Worm (Caenorhabditis elegans) whole organism, L1 larva: ENCODE results near the gene taap-1.
A peak's percentile ranks its signal among the peaks of the same experiment; 100 is the strongest.

Experiments
- C16A3.4 ChIP-seq: fragments of 150-350 bp; optimal IDR thresholded peaks from 2 replicates; lab custom pipeline; 2014; ENCODE audit warnings: missing biosample characterization, missing genetic modification characterization
- ama-1 ChIP-seq: fragments of 150-350 bp; optimal IDR thresholded peaks from 2 replicates; lab custom pipeline; 2014
- blmp-1 ChIP-seq: fragments of 150-350 bp; optimal IDR thresholded peaks from 2 replicates; lab custom pipeline; 2014; ENCODE audit warnings: missing biosample characterization, missing genetic modification characterization
- ceh-63 ChIP-seq: fragments of 200-800 bp; sonication (Bioruptor generic); optimal IDR thresholded peaks from 2 replicates; lab custom pipeline; 2018; ENCODE audit warnings: mild to moderate bottlenecking, missing genetic modification characterization, missing compliant biosample characterization
- ceh-88 ChIP-seq: fragments of 200-800 bp; sonication (Bioruptor generic); IDR thresholded peaks from 2 replicates; pipeline ENCODE4 v1.3.6; 2022; ENCODE audit warnings: missing genetic modification characterization, missing compliant biosample characterization
- dpl-1 ChIP-seq, 3 experiments: fragments of 150-350 bp in 2 of 3; sonication (generic microtip) in 1 of 3; optimal IDR thresholded peaks; 2 replicates each; lab custom pipeline; 2014 to 2017; ENCODE audit warnings: missing biosample characterization in 3 of 3, missing genetic modification characterization in 3 of 3, missing genetic modification reagents in 3 of 3
- dsc-1 ChIP-seq: sonication (generic microtip); optimal IDR thresholded peaks from 2 replicates; lab custom pipeline; 2016; ENCODE audit warnings: mild to moderate bottlenecking, missing genetic modification characterization, missing compliant biosample characterization
- efl-1 ChIP-seq, 4 experiments: fragments of 150-350 bp; optimal IDR thresholded peaks in 3 of 4; peaks in 1 of 4; 1 replicate in 1 of 4; 2 replicates in 3 of 4; lab custom pipeline; 2014; ENCODE audit warnings: missing biosample characterization in 2 of 4, missing genetic modification characterization in 2 of 4, missing genetic modification reagents in 2 of 4
- efl-3 ChIP-seq: fragments of 200-800 bp; sonication (Bioruptor generic); optimal IDR thresholded peaks from 2 replicates; lab custom pipeline; 2018; ENCODE audit warnings: mild to moderate bottlenecking, missing genetic modification characterization, missing compliant biosample characterization
- egl-13 ChIP-seq: sonication (generic microtip); optimal IDR thresholded peaks from 2 replicates; lab custom pipeline; 2016; ENCODE audit warnings: missing genotype, missing genetic modification reagents, missing genetic modification characterization, missing compliant biosample characterization
- elt-3 ChIP-seq, 6 experiments: fragments of 150-350 bp in 1 of 6; sonication (generic microtip); optimal IDR thresholded peaks; 2 replicates each; lab custom pipeline; 2017 to 2018; ENCODE audit warnings: missing biosample characterization in 6 of 6, missing genetic modification characterization in 6 of 6, inconsistent platforms in 1 of 6
- fkh-4 ChIP-seq: sonication (generic microtip); optimal IDR thresholded peaks from 2 replicates; lab custom pipeline; 2016; ENCODE audit warnings: missing compliant biosample characterization, missing genetic modification characterization, borderline replicate concordance
- fkh-8 ChIP-seq: sonication (generic microtip); optimal IDR thresholded peaks from 2 replicates; lab custom pipeline; 2016; ENCODE audit warnings: mild to moderate bottlenecking, missing genetic modification characterization, missing compliant biosample characterization
- grh-1 ChIP-seq: fragments of 200-800 bp; sonication (Bioruptor generic); IDR thresholded peaks from 2 replicates; pipeline ENCODE4 v1.3.6; 2022; ENCODE audit warnings: missing genetic modification reagents, missing genetic modification characterization, missing compliant biosample characterization
- hlh-17 ChIP-seq: fragments of 200-800 bp; sonication (Bioruptor generic); optimal IDR thresholded peaks from 2 replicates; lab custom pipeline; 2018; ENCODE audit warnings: missing genetic modification characterization, mild to moderate bottlenecking, missing compliant biosample characterization, moderate library complexity, borderline replicate concordance
- isw-1 ChIP-seq: fragments of 200-800 bp; sonication (Bioruptor generic); IDR thresholded peaks from 2 replicates; pipeline ENCODE4 v1.3.6; 2022; ENCODE audit warnings: missing genetic modification characterization, missing compliant biosample characterization
- lin-14 ChIP-seq: fragments of 200-800 bp; sonication (Bioruptor generic); optimal IDR thresholded peaks from 2 replicates; lab custom pipeline; 2018; ENCODE audit warnings: mild to moderate bottlenecking, missing genetic modification characterization, moderate library complexity, missing compliant biosample characterization
- lin-39 ChIP-seq: fragments of 150-350 bp; optimal IDR thresholded peaks from 2 replicates; lab custom pipeline; 2014; ENCODE audit warnings: missing biosample characterization, missing genetic modification reagents, missing genetic modification characterization
- lsy-2 ChIP-seq, 2 experiments: fragments of 150-350 bp; optimal IDR thresholded peaks; 2 replicates each; lab custom pipeline; 2014; ENCODE audit warnings: missing biosample characterization in 2 of 2, missing genetic modification characterization in 2 of 2
- mep-1 ChIP-seq: fragments of 150-350 bp; optimal IDR thresholded peaks from 2 replicates; lab custom pipeline; 2014; ENCODE audit warnings: missing biosample characterization, missing genetic modification characterization
- nhr-19 ChIP-seq: fragments of 200-800 bp; sonication (Bioruptor generic); conservative IDR thresholded peaks from 2 replicates; pipeline ENCODE4 v1.3.6; 2022; ENCODE audit warnings: missing genetic modification characterization, missing compliant biosample characterization
- nhr-20 ChIP-seq: sonication (generic microtip); optimal IDR thresholded peaks from 2 replicates; lab custom pipeline; 2016; ENCODE audit warnings: mild to moderate bottlenecking, missing genetic modification characterization, missing compliant biosample characterization
- nhr-237 ChIP-seq: fragments of 150-350 bp; optimal IDR thresholded peaks from 2 replicates; lab custom pipeline; 2014; ENCODE audit warnings: missing biosample characterization, missing genetic modification characterization
- nhr-28 ChIP-seq: fragments of 150-350 bp; optimal IDR thresholded peaks from 2 replicates; lab custom pipeline; 2014; ENCODE audit warnings: missing biosample characterization, missing genetic modification characterization
- nhr-71 ChIP-seq: sonication (generic microtip); optimal IDR thresholded peaks from 2 replicates; lab custom pipeline; 2016; ENCODE audit warnings: mild to moderate bottlenecking, missing genetic modification characterization, moderate library complexity, missing compliant biosample characterization
- nhr-76 ChIP-seq: sonication (generic microtip); optimal IDR thresholded peaks from 2 replicates; lab custom pipeline; 2017; ENCODE audit warnings: missing biosample characterization, missing genetic modification characterization
- pag-3 ChIP-seq: sonication (generic microtip); optimal IDR thresholded peaks from 2 replicates; lab custom pipeline; 2017; ENCODE audit warnings: missing genetic modification characterization, mild to moderate bottlenecking, missing compliant biosample characterization, antibody characterized with exemption, borderline replicate concordance; ENCODE audit not compliant: insufficient read depth
- pax-3 ChIP-seq: fragments of 200-800 bp; sonication (Bioruptor generic); optimal IDR thresholded peaks from 2 replicates; lab custom pipeline; 2018; ENCODE audit warnings: mild to moderate bottlenecking, missing genetic modification characterization, moderate library complexity, missing compliant biosample characterization
- rnt-1 ChIP-seq: sonication (generic microtip); optimal IDR thresholded peaks from 2 replicates; lab custom pipeline; 2016; ENCODE audit warnings: mild to moderate bottlenecking, missing genetic modification characterization, moderate library complexity, missing compliant biosample characterization
- skn-1 ChIP-seq: fragments of 150-350 bp; optimal IDR thresholded peaks from 2 replicates; lab custom pipeline; 2014; ENCODE audit warnings: missing biosample characterization, missing genetic modification characterization
- snu-23 ChIP-seq: sonication (generic microtip); optimal IDR thresholded peaks from 2 replicates; lab custom pipeline; 2016; ENCODE audit warnings: missing genetic modification characterization, missing compliant biosample characterization
- unc-130 ChIP-seq: fragments of 150-350 bp; optimal IDR thresholded peaks from 2 replicates; lab custom pipeline; 2017; ENCODE audit warnings: missing biosample characterization, missing genetic modification characterization, inconsistent platforms
- unc-62 ChIP-seq: fragments of 150-350 bp; optimal IDR thresholded peaks from 2 replicates; lab custom pipeline; 2014; ENCODE audit warnings: missing biosample characterization, missing genetic modification reagents, missing genetic modification characterization
- unc-86 ChIP-seq: sonication (generic microtip); optimal IDR thresholded peaks from 2 replicates; lab custom pipeline; 2016; ENCODE audit warnings: missing genetic modification characterization, missing compliant biosample characterization
- zip-4 ChIP-seq: fragments of 200-800 bp; sonication (Bioruptor generic); optimal IDR thresholded peaks from 2 replicates; lab custom pipeline; 2018; ENCODE audit warnings: mild to moderate bottlenecking, missing genetic modification characterization, moderate library complexity, missing compliant biosample characterization
- ztf-11 ChIP-seq, 2 experiments: sonication (generic microtip); optimal IDR thresholded peaks; 2 replicates each; lab custom pipeline; 2016 to 2017; ENCODE audit warnings: missing genetic modification characterization in 2 of 2, missing biosample characterization in 1 of 2, missing compliant biosample characterization in 1 of 2
- ztf-4 ChIP-seq: fragments of 150-350 bp; optimal IDR thresholded peaks from 2 replicates; lab custom pipeline; 2014; ENCODE audit warnings: missing biosample characterization, missing genetic modification characterization

Gene taap-1

ce11 chrII:8481731-8482253, 1.9 kb downstream of the taap-1 start, which contains the start of gene M05D6.5:
M05D6.5 (minus strand) TSS chrII:8482203.
- TF ChIP-seq hlh-17 (GFP tag; lab: Kevin White, UChicago) (no peak), ztf-4 (tag; lab: Kevin White, UChicago) (peak; percentile 52)

- TF ChIP-seq dsc-1 (tag; lab: Kevin White, UChicago) (peak; percentile 13), nhr-19 (GFP tag; lab: Robert Waterston, UW) (peak; percentile 82), egl-13 (tag; lab: Kevin White, UChicago) (no peak), unc-130 (peak; percentile 12), grh-1 (no peak), dpl-1 (GFP tag; optimal IDR thresholded peaks at IDR 0.05; lab: Kevin White, UChicago) (no peak), efl-1 (optimal IDR thresholded peaks at IDR 0.05; lab: Kevin White, UChicago) (no peak), efl-1 (GFP tag; optimal IDR thresholded peaks at IDR 0.05 in 1 of 2; lab: Kevin White, UChicago) (peak in 1 of 2 experiments; percentile 83), lin-14 (GFP tag; lab: Kevin White, UChicago) (peak; percentile 59), ceh-63 (GFP tag; lab: Kevin White, UChicago) (no peak), snu-23 (GFP tag; lab: Kevin White, UChicago) (peak; percentile 34), fkh-8 (tag; lab: Kevin White, UChicago) (peak; percentile 48), isw-1 (no peak), C16A3.4 (tag; lab: Kevin White, UChicago) (peak; percentile 2), nhr-20 (tag; lab: Kevin White, UChicago) (peak; percentile 82), lsy-2 (tag; optimal IDR thresholded peaks at IDR 0.05; lab: Kevin White, UChicago) (peak in 1 of 2 experiments; percentile 48), nhr-71 (tag; lab: Kevin White, UChicago) (peak; percentile 76), ztf-4 (tag; lab: Kevin White, UChicago) (peak; percentile 50), pag-3 (tag; lab: Kevin White, UChicago) (no peak), elt-3 (tag; optimal IDR thresholded peaks at IDR 0.05; lab: Kevin White, UChicago) (peak in 1 of 6 experiments; percentile 41), rnt-1 (tag; lab: Kevin White, UChicago) (peak; percentile 41), mep-1 (tag; lab: Kevin White, UChicago) (peak; percentile 44), skn-1 (peak; percentile 9)
Observed at ce11 chrII:8481033-8481708, 2.5 kb downstream of the taap-1 start.

DNA sequence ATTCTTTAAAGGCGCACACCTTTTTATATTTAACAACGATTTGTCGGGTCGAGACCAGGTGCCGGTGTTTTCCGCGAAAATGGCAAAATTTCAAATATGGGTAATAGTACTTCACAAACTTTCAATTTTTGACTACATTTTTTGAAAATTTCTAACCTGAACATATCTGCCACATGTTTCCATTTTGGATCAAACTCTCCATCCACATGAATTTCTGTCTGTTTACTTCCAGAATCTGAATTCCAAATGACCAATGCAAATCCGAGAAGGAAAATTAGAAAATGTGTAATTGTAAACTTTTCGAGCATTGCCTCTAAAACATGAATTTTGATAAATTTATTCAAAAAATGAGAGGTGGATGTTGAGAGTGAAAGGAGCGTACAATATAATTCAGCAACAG, 3.5 kb downstream of the taap-1 start, which contains the start of gene lact-4:
lact-4 (minus strand) TSS at position 313 of the 400 bp plus-strand sequence.
- TF ChIP-seq nhr-237 (tag; lab: Kevin White, UChicago) (no peak), egl-13 (tag; lab: Kevin White, UChicago) (no peak), efl-3 (GFP tag; lab: Kevin White, UChicago) (no peak), dsc-1 (tag; lab: Kevin White, UChicago) (no peak), blmp-1 (no peak), lin-39 (no peak), lsy-2 (tag; optimal IDR thresholded peaks at IDR 0.05; lab: Kevin White, UChicago) (no peak), ceh-88 (GFP tag; lab: Robert Waterston, UW) (no peak), ztf-11 (tag; optimal IDR thresholded peaks at IDR 0.05; lab: Kevin White, UChicago) (no peak), unc-62 (GFP tag; lab: Kevin White, UChicago) (no peak), unc-86 (tag; lab: Kevin White, UChicago) (no peak), pax-3 (no peak), fkh-4 (tag; lab: Kevin White, UChicago) (no peak), nhr-76 (tag; lab: Kevin White, UChicago) (no peak), isw-1 (no peak), dpl-1 (GFP tag; optimal IDR thresholded peaks at IDR 0.05; lab: Kevin White, UChicago) (no peak), nhr-28 (tag; lab: Kevin White, UChicago) (no peak), zip-4 (GFP tag; lab: Kevin White, UChicago) (no peak), ama-1 (lab: Kevin White, UChicago) (no peak)
- TF ChIP-seq, all 84 proteins: peak for 0
